Worm (Caenorhabditis elegans) whole organism, early embryonic: ENCODE data around the gene C15C8.4.

ENCODE experiments used
- B0310.2 ChIP-seq: sonication (generic microtip); optimal IDR thresholded peaks from 2 replicates; lab custom pipeline; 2016; ENCODE audit warnings: mild to moderate bottlenecking, missing genetic modification characterization, missing compliant biosample characterization
- F13C5.2 ChIP-seq: sonication (generic microtip); optimal IDR thresholded peaks from 2 replicates; lab custom pipeline; 2017; ENCODE audit warnings: mild to moderate bottlenecking, missing genetic modification characterization, inconsistent platforms, missing compliant biosample characterization
- aly-1 ChIP-seq: sonication (generic microtip); optimal IDR thresholded peaks from 2 replicates; lab custom pipeline; 2016; ENCODE audit warnings: missing genetic modification characterization, missing compliant biosample characterization
- ama-1 ChIP-seq: fragments of 150-350 bp; optimal IDR thresholded peaks from 2 replicates; lab custom pipeline; 2014
- ceh-13 ChIP-seq: fragments of 200-800 bp; sonication (Bioruptor generic); optimal IDR thresholded peaks from 2 replicates; lab custom pipeline; 2018; ENCODE audit warnings: mild to moderate bottlenecking, missing genetic modification characterization, missing compliant biosample characterization
- ceh-36 ChIP-seq: sonication (generic microtip); optimal IDR thresholded peaks from 2 replicates; lab custom pipeline; 2016; ENCODE audit warnings: missing genetic modification characterization, inconsistent platforms, missing compliant biosample characterization
- ets-7 ChIP-seq: sonication (generic microtip); optimal IDR thresholded peaks from 2 replicates; lab custom pipeline; 2016; ENCODE audit warnings: missing genotype, missing genetic modification characterization, missing compliant biosample characterization
- flt-1 ChIP-seq: fragments of 200-800 bp; sonication (Bioruptor generic); IDR thresholded peaks from 2 replicates; pipeline ENCODE4 v1.3.6; 2022; ENCODE audit warnings: missing genetic modification characterization, missing compliant biosample characterization
- hmbx-1 ChIP-seq: sonication (generic microtip); optimal IDR thresholded peaks from 2 replicates; lab custom pipeline; 2016; ENCODE audit warnings: mild to moderate bottlenecking, missing genetic modification characterization, missing compliant biosample characterization
- hmg-4 ChIP-seq: fragments of 200-800 bp; sonication (Bioruptor generic); optimal IDR thresholded peaks from 2 replicates; lab custom pipeline; 2018; ENCODE audit warnings: mild to moderate bottlenecking, missing genetic modification characterization, missing compliant biosample characterization
- hnd-1 ChIP-seq: sonication (generic microtip); optimal IDR thresholded peaks from 2 replicates; lab custom pipeline; 2016; ENCODE audit warnings: missing genetic modification characterization, missing compliant biosample characterization
- pes-1 ChIP-seq: fragments of 200-800 bp; sonication (Bioruptor generic); IDR thresholded peaks from 2 replicates; pipeline ENCODE4 v1.3.6; 2022; ENCODE audit warnings: missing genetic modification reagents, missing genetic modification characterization, missing compliant biosample characterization
- scrt-1 ChIP-seq: fragments of 200-800 bp; sonication (Bioruptor generic); IDR thresholded peaks from 2 replicates; pipeline ENCODE4 v1.3.6; 2022; ENCODE audit warnings: missing genetic modification characterization, missing compliant biosample characterization
- sea-1 ChIP-seq: fragments of 200-800 bp; sonication (Bioruptor generic); conservative IDR thresholded peaks from 2 replicates; pipeline ENCODE4 v1.3.6; 2022; ENCODE audit warnings: missing genetic modification characterization, missing compliant biosample characterization
- tbx-11 ChIP-seq: fragments of 200-800 bp; sonication (Bioruptor generic); IDR thresholded peaks from 2 replicates; pipeline ENCODE4 v1.3.6; 2022; ENCODE audit warnings: missing genetic modification characterization, missing compliant biosample characterization
- tbx-37 ChIP-seq: fragments of 200-800 bp; sonication (Bioruptor generic); conservative IDR thresholded peaks from 2 replicates; pipeline ENCODE4 v1.3.6; 2022; ENCODE audit warnings: missing genetic modification reagents, missing genetic modification characterization, missing compliant biosample characterization
- tra-4 ChIP-seq: sonication (generic microtip); optimal IDR thresholded peaks from 2 replicates; lab custom pipeline; 2017; ENCODE audit warnings: missing genetic modification characterization, missing compliant biosample characterization

The C15C8.4 gene

DNA sequence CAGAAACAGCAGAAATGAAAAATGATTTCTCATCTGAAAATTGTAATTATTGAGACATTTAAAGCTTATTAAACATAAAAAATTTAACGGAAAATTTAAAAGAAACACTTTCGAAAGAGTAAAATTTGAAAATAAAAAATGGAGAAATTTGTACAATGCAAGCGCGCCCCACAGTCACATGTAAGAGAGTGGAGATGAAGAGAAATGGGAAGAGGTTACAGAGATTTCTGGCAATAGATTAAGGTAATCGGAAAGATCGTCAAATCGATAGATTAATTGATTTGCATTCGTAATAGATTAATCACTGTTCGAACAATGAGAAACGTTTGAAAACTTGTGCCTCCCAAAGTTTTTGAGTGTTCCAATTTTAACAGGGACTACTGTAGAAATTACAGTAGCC is at the start of gene C15C8.4:
Gene C15C8.4, minus strand, starts transcription at position 33 of the 400 bp plus-strand sequence.
- no peak for TF ChIP-seq ama-1 (lab: Kevin White, UChicago)
- no peak for TF ChIP-seq flt-1 (GFP tag; lab: Robert Waterston, UW)
- TF ChIP-seq tbx-11 (GFP tag; lab: Robert Waterston, UW): no peak

DNA sequence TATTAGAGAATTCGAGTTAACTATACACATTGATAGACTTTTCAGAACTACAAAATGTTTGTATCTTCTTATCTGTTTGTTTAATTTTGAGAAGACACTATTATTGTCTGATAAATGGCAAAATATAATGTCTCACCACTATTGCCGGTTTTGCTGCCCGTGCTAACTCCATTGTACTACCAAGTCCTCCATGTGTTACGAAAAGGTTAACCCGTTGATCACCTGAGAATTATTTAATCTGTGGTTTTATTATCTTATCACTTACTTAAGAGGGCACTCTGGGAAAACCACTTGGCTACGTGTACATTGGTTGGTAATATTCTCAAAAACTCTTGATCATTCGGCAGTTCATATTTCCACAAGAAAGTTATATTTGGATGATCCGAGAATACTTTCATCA is 48.7 kb upstream of the C15C8.4 start:
- TF ChIP-seq aly-1 (tag; lab: Kevin White, UChicago) (no peak), F13C5.2 (no peak), hmbx-1 (no peak), scrt-1 (GFP tag; lab: Robert Waterston, UW) (no peak), ets-7 (no peak), flt-1 (GFP tag; lab: Robert Waterston, UW) (no peak)

DNA sequence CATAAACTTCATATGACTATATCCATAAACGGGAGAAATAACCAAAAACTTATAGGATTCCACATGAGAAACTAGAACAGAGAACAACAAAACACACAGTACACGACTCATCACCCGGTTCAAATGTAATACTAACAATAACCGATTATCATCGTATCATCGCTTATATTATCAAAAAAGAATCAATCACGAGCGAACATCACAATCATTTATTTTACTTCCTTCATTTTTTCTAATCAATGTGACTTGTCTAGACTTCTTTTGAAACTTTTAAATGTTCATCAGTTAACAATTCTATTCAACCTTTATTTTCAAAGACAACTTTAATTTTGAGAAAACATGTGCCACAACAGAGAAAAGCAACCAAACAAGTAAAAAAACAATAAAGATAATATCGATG is 47.9 kb upstream of the C15C8.4 start, which contains the start of gene ugt-4:
Gene ugt-4, minus strand, starts transcription at position 141 of the 400 bp plus-strand sequence.
- no peak for TF ChIP-seq hnd-1 (tag; lab: Kevin White, UChicago)

DNA sequence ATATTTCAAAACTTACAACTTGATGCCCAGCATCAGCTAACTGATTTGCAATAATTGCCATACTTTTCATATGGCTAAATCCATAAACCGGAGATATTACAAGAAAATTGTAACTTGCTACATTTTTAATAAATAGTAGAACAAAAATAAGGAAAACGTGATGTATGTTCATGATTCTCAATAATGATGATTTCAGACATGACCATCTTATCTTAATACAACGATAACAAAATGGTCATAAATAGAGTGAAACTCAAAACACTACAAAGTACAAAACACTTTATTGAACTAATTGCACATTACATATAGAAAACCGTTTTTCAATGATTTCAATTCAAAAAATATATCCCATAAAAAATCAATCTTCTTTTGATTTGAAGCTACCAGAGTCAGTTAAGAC is 45.5 kb upstream of the C15C8.4 start, which contains the start of gene ugt-5:
Gene ugt-5, minus strand, starts transcription at position 214 of the 400 bp plus-strand sequence.
- TF ChIP-seq ets-7: no peak

DNA sequence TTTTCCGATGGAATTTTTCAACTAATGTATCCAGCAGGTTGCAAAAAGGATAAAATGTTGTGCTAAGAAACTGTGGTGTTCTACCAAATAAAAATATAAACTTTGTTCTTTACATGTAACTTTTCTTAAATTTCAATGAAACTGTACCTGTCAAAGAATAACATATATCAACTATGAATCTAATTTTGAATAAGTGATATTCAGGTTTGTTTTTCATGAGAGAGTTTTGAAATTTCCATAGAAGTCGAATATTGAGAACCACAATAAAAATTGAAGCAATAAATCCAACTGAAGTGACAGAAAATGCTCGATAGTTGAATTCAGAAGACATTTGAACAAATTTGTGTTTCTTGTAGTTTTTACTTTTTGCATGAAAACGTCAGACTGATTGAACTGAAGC is 42.9 kb upstream of the C15C8.4 start, which contains the start of gene srbc-43:
Gene srbc-43, minus strand, starts transcription at position 331 of the 400 bp plus-strand sequence.
- TF ChIP-seq hmg-4 (GFP tag; lab: Kevin White, UChicago) (no peak), hnd-1 (tag; lab: Kevin White, UChicago) (no peak), scrt-1 (GFP tag; lab: Robert Waterston, UW) (no peak)

DNA sequence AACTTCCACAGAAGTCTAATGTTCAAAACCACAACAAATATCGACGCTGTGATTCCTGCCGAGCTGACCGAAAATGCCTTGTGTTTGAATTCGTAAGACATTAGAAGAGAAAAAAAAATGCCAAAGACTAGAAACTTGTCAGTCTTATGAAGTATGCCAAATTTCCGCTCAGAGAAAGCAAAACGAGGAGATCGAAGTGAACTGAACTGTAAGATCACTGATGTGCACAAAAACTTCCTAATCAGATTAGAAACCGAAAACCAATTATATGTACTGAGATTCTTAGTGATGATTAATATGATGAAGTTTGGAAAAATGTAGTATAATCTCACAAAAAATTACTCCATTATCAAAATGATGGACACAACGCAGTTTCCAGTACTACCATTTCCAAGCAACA is 41.2 kb upstream of the C15C8.4 start, which contains the start of gene srbc-44:
Gene srbc-44, minus strand, starts transcription at position 101 of the 400 bp plus-strand sequence.
- TF ChIP-seq aly-1 (tag; lab: Kevin White, UChicago) (no peak), B0310.2 (tag; lab: Kevin White, UChicago) (no peak), ets-7 (no peak), ama-1 (lab: Kevin White, UChicago) (no peak), tra-4 (tag; lab: Kevin White, UChicago) (no peak), hnd-1 (tag; lab: Kevin White, UChicago) (no peak), tbx-37 (GFP tag; lab: Robert Waterston, UW) (no peak), sea-1 (GFP tag; lab: Robert Waterston, UW) (no peak), hmbx-1 (no peak), ceh-13 (GFP tag; lab: Kevin White, UChicago) (no peak), ceh-36 (tag; lab: Kevin White, UChicago) (no peak), pes-1 (no peak), F13C5.2 (no peak), tbx-11 (GFP tag; lab: Robert Waterston, UW) (no peak), scrt-1 (GFP tag; lab: Robert Waterston, UW) (no peak), hmg-4 (GFP tag; lab: Kevin White, UChicago) (no peak), flt-1 (GFP tag; lab: Robert Waterston, UW) (no peak)

DNA sequence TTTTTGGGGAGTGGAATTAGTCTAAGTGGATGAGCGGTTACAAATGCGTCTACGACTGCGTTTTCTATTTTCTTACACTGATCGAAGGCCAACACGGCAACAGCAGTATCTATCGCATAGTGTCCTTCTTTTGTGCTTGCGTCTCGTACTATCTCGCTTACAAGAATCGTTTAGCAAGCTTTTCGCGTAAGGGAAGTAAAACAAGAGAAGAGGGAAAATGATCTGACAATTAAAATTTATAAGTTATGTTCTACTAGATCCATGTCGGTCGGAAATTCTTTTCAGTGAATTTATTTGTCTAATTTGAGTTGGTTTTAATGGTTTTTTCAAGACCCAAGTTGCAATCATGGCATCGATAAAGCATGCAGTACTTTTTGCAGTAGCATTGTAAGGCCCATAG is 39.8 kb upstream of the C15C8.4 start, which contains the start of gene fkb-4:
Gene fkb-4, minus strand, starts transcription at position 101 of the 400 bp plus-strand sequence.
- TF ChIP-seq pes-1 (no peak), ceh-36 (tag; lab: Kevin White, UChicago) (no peak), F13C5.2 (no peak), ets-7 (no peak), scrt-1 (GFP tag; lab: Robert Waterston, UW) (no peak), ceh-13 (GFP tag; lab: Kevin White, UChicago) (no peak), tra-4 (tag; lab: Kevin White, UChicago) (no peak), B0310.2 (tag; lab: Kevin White, UChicago) (no peak), aly-1 (tag; lab: Kevin White, UChicago) (no peak), sea-1 (GFP tag; lab: Robert Waterston, UW) (no peak), tbx-37 (GFP tag; lab: Robert Waterston, UW) (no peak), hmg-4 (GFP tag; lab: Kevin White, UChicago) (no peak), tbx-11 (GFP tag; lab: Robert Waterston, UW) (no peak), hnd-1 (tag; lab: Kevin White, UChicago) (no peak), ama-1 (lab: Kevin White, UChicago) (no peak), flt-1 (GFP tag; lab: Robert Waterston, UW) (no peak), hmbx-1 (no peak)

DNA sequence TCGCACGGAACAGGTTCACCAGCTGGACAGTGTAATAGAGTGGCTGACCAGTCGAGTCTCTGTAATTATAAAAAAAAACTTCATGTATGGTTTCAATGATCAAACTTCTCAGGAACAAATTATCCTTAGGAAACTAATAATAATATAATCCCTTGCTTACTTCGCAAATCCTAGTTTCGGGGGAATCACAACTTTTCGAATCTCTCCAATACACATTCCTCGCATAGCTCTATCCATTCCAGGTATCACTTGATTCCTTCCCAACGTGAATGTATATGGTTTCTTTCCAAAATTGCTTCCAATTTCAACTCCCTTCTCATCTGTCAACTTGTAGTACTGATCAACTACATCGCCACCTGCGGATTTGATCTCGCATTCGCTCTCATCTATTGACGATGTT is 39.1 kb upstream of the C15C8.4 start:
- TF ChIP-seq tra-4 (tag; lab: Kevin White, UChicago) (no peak), tbx-37 (GFP tag; lab: Robert Waterston, UW) (no peak), ama-1 (lab: Kevin White, UChicago) (no peak), ceh-13 (GFP tag; lab: Kevin White, UChicago) (no peak), pes-1 (no peak), flt-1 (GFP tag; lab: Robert Waterston, UW) (no peak), ceh-36 (tag; lab: Kevin White, UChicago) (no peak), tbx-11 (GFP tag; lab: Robert Waterston, UW) (no peak), scrt-1 (GFP tag; lab: Robert Waterston, UW) (no peak), F13C5.2 (no peak), ets-7 (no peak), aly-1 (tag; lab: Kevin White, UChicago) (no peak), sea-1 (GFP tag; lab: Robert Waterston, UW) (no peak), hmg-4 (GFP tag; lab: Kevin White, UChicago) (no peak), hmbx-1 (no peak), hnd-1 (tag; lab: Kevin White, UChicago) (no peak), B0310.2 (tag; lab: Kevin White, UChicago) (no peak)
